Worm (Caenorhabditis elegans): ENCODE results near the gene glb-17.

Gene glb-17

DNA sequence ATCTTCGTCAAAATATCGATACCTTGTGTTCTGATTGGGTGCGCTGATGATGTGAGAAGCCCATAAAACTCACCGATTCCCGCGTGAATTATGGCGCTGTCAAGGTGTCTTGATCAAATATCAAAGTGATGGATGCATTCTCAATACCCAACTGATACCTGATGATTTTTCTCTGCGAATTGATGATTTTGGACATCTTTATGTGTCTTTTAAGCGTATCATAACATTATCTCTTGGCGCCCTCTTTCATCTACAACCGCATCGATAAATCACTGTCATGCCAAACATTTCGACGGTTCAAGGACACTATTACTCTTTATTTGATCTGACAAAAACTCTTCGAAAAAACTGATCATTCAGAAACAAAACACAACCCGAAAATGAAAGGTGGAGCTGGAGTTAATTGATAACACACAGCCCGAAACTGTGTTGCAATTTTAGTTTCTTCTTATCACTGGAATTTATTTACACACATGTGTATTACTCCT, 29.5 kb downstream of the glb-17 start (continued):
- peak; percentile 32 for TF ChIP-seq rnt-1 (tag; optimal IDR thresholded peaks at IDR 0.05)
- no peak for TF ChIP-seq xbp-1 (tag; optimal IDR thresholded peaks at IDR 0.05)

DNA sequence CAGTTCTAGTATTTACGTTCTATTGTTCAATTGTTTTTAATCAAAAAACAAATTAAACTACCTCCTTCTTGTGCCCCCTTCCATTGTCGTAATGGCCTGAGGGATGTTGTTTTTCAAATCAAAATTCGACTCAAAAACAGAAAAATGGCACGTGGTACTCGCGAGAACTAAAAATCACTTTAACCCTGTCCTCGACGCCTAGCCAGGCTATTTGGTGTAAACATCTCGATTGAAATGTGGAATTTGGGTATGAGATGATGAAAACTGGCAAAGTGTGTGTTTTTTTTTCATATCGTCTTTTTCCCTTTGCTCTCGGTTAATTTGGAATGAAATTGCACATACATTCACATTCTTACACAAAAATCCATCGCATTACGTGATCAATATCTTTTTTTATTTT, 30.2 kb downstream of the glb-17 start:
- TF ChIP-seq lir-3 (tag; optimal IDR thresholded peaks at IDR 0.05; ENCODE audit: poor library complexity) (no peak), sox-4 (tag; optimal IDR thresholded peaks at IDR 0.05) (no peak), ets-5 (GFP tag; IDR thresholded peaks at IDR 0.05) (no peak), efl-3 (GFP tag; optimal IDR thresholded peaks at IDR 0.05) (no peak), zag-1 (tag; optimal IDR thresholded peaks at IDR 0.05) (no peak), dpl-1 (GFP tag; optimal IDR thresholded peaks at IDR 0.05) (no peak), xbp-1 (tag; optimal IDR thresholded peaks at IDR 0.05) (no peak), efl-1 (optimal IDR thresholded peaks at IDR 0.05) (no peak), efl-1 (GFP tag; optimal IDR thresholded peaks at IDR 0.05 in 1 of 2) (peak in 1 of 2 experiments; percentile 89), egl-13 (tag; optimal IDR thresholded peaks at IDR 0.05) (no peak), mab-9 (GFP tag; IDR thresholded peaks at IDR 0.05) (no peak), nhr-85 (tag) (peak; percentile 44), lsy-2 (tag; optimal IDR thresholded peaks at IDR 0.05) (no peak), vab-15 (tag; optimal IDR thresholded peaks at IDR 0.05) (peak; percentile 64), nhr-71 (tag; optimal IDR thresholded peaks at IDR 0.05) (no peak), sup-37 (GFP tag; optimal IDR thresholded peaks at IDR 0.05) (no peak), blmp-1 (tag; optimal IDR thresholded peaks at IDR 0.05) (no peak), nhr-76 (tag; optimal IDR thresholded peaks at IDR 0.05) (no peak), lin-35 (GFP tag; optimal IDR thresholded peaks at IDR 0.05) (peak in 1 of 2 experiments; percentile 3), skn-1 (tag; optimal IDR thresholded peaks at IDR 0.05) (no peak), lin-15B (tag; optimal IDR thresholded peaks at IDR 0.05) (no peak), unc-98 (GFP tag; IDR thresholded peaks at IDR 0.05) (no peak), mdl-1 (tag; optimal IDR thresholded peaks at IDR 0.05) (peak in 1 of 2 experiments; percentile 18), ztf-4 (tag; optimal IDR thresholded peaks at IDR 0.05) (no peak), nhr-20 (tag; optimal IDR thresholded peaks at IDR 0.05) (peak; percentile 7), ces-1 (GFP tag; optimal IDR thresholded peaks at IDR 0.05) (no peak), egl-27 (tag; optimal IDR thresholded peaks at IDR 0.05) (no peak), fkh-4 (tag; optimal IDR thresholded peaks at IDR 0.05; ENCODE audit: borderline replicate concordance) (no peak), zip-4 (GFP tag; optimal IDR thresholded peaks at IDR 0.05) (no peak), pqm-1 (tag; optimal IDR thresholded peaks at IDR 0.05) (no peak), grh-1 (GFP tag; IDR thresholded peaks at IDR 0.05) (no peak), irx-1 (tag; optimal IDR thresholded peaks at IDR 0.05) (no peak), fkh-8 (tag; optimal IDR thresholded peaks at IDR 0.05) (no peak), elt-3 (tag; optimal IDR thresholded peaks at IDR 0.05) (no peak), ceh-8 (GFP tag; optimal IDR thresholded peaks at IDR 0.05) (no peak), nhr-90 (tag; optimal IDR thresholded peaks at IDR 0.05; ENCODE audit: poor library complexity) (no peak), elt-2 (tag; optimal IDR thresholded peaks at IDR 0.05) (no peak), C04F5.9 (tag; optimal IDR thresholded peaks at IDR 0.05) (no peak), ceh-90 (tag; optimal IDR thresholded peaks at IDR 0.05) (no peak), unc-62 (GFP tag; optimal IDR thresholded peaks at IDR 0.05) (no peak), alr-1 (tag; optimal IDR thresholded peaks at IDR 0.05; ENCODE audit: borderline replicate concordance) (no peak), hlh-17 (GFP tag; optimal IDR thresholded peaks at IDR 0.05; ENCODE audit: borderline replicate concordance) (no peak), aly-2 (tag; optimal IDR thresholded peaks at IDR 0.05) (no peak), hpl-2 (GFP tag; optimal IDR thresholded peaks at IDR 0.05) (no peak), snu-23 (GFP tag; optimal IDR thresholded peaks at IDR 0.05) (peak; percentile 39), ceh-88 (GFP tag; IDR thresholded peaks at IDR 0.05) (no peak), fos-1 (tag; optimal IDR thresholded peaks at IDR 0.05) (no peak), unc-130 (tag; optimal IDR thresholded peaks at IDR 0.05) (no peak), C16A3.4 (tag; optimal IDR thresholded peaks at IDR 0.05) (no peak), unc-86 (tag; optimal IDR thresholded peaks at IDR 0.05) (no peak)
